Worm (Caenorhabditis elegans) whole organism, L2 larva: ENCODE measurements around the gene srlf-3.

Experiments
- alr-1 ChIP-seq: fragments of 150-350 bp; optimal IDR thresholded peaks from 2 replicates; lab custom pipeline; 2014; ENCODE audit warnings: missing biosample characterization, missing genetic modification characterization
- lin-39 ChIP-seq: fragments of 150-350 bp; optimal IDR thresholded peaks from 2 replicates; lab custom pipeline; 2014; ENCODE audit warnings: missing biosample characterization, missing genetic modification reagents, missing genetic modification characterization

DNA sequence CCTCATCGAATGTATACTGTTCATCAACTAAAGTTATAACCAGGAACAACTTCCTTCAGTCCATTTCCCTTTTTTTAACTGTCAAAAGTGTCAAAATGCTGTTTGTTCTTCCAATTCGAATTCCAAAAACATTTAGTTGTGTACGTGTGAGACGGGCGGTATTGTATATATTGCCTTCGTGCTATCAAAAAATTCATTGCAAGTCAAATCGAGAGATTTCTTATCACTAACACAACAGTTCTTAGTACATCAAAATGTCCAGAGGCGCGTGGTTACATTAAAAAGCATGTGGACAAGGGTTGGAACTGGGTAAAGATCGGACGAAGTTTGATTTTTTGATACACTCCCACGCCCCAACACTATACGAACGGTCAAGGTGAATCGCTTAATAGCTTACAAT is 41.1 kb downstream of the srlf-3 start:
- TF ChIP-seq alr-1 (tag; lab: Kevin White, UChicago): no peak
- no peak for TF ChIP-seq lin-39 (tag; lab: Kevin White, UChicago)
